Worm (Caenorhabditis elegans) whole organism, young adult: ENCODE results near the gene F41F3.8.

Experiments used
- B0261.1 ChIP-seq: sonication (generic microtip); optimal IDR thresholded peaks from 2 replicates; lab custom pipeline; 2016; ENCODE audit warnings: mild to moderate bottlenecking, missing genetic modification characterization, moderate library complexity, missing compliant biosample characterization
- D2030.7 ChIP-seq: fragments of 200-800 bp; sonication (Bioruptor generic); IDR thresholded peaks from 2 replicates; pipeline ENCODE4 v1.3.6; 2022; ENCODE audit warnings: missing genetic modification reagents, missing genetic modification characterization, missing compliant biosample characterization
- F10E7.11 ChIP-seq: sonication (generic microtip); optimal IDR thresholded peaks from 2 replicates; lab custom pipeline; 2017; ENCODE audit warnings: mild to moderate bottlenecking, missing genetic modification characterization, moderate library complexity, missing compliant biosample characterization
- F23B12.7 ChIP-seq: sonication (generic microtip); optimal IDR thresholded peaks from 2 replicates; lab custom pipeline; 2017; ENCODE audit warnings: missing genetic modification characterization, mild to moderate bottlenecking, missing compliant biosample characterization, antibody characterized with exemption, moderate library complexity; ENCODE audit not compliant: insufficient read depth
- F52B5.7 ChIP-seq: sonication (generic microtip); optimal IDR thresholded peaks from 2 replicates; lab custom pipeline; 2016; ENCODE audit warnings: mild to moderate bottlenecking, missing genetic modification characterization, missing compliant biosample characterization
- Y67H2A.10 ChIP-seq: fragments of 200-800 bp; sonication (Bioruptor generic); conservative IDR thresholded peaks from 2 replicates; pipeline ENCODE4 v1.3.6; 2022; ENCODE audit warnings: missing genetic modification reagents, missing genetic modification characterization, missing compliant biosample characterization
- Y95B8A.8 ChIP-seq: fragments of 200-800 bp; sonication (Bioruptor generic); IDR thresholded peaks from 2 replicates; pipeline ENCODE4 v1.3.6; 2022; ENCODE audit warnings: missing genetic modification reagents, missing genetic modification characterization, missing compliant biosample characterization
- attf-5 ChIP-seq: fragments of 200-800 bp; sonication (Bioruptor generic); optimal IDR thresholded peaks from 2 replicates; lab custom pipeline; 2018; ENCODE audit warnings: mild to moderate bottlenecking, missing genetic modification characterization, missing compliant biosample characterization
- cebp-1 ChIP-seq, 2 experiments: fragments of 200-800 bp in 1 of 2; sonication (Bioruptor generic) in 1 of 2; sonication (generic microtip) in 1 of 2; IDR thresholded peaks in 1 of 2; optimal IDR thresholded peaks in 1 of 2; 2 replicates each; pipeline versions ENCODE4 v1.3.6 to Lab custom; 2017 to 2022; ENCODE audit warnings: missing compliant biosample characterization in 2 of 2, missing genetic modification characterization in 2 of 2, mild to moderate bottlenecking in 1 of 2, missing genetic modification reagents in 1 of 2, moderate library complexity in 1 of 2
- ceh-100 ChIP-seq: fragments of 200-800 bp; sonication (Bioruptor generic); IDR thresholded peaks from 2 replicates; pipeline ENCODE4 v1.3.6; 2022; ENCODE audit warnings: missing genetic modification reagents, missing genetic modification characterization, missing compliant biosample characterization
- ceh-27 ChIP-seq: fragments of 200-800 bp; sonication (Bioruptor generic); optimal IDR thresholded peaks from 2 replicates; lab custom pipeline; 2018; ENCODE audit warnings: mild to moderate bottlenecking, missing genetic modification characterization, moderate library complexity, missing compliant biosample characterization
- ceh-79 ChIP-seq: sonication (generic microtip); optimal IDR thresholded peaks from 2 replicates; lab custom pipeline; 2017; ENCODE audit warnings: mild to moderate bottlenecking, missing genetic modification characterization, missing compliant biosample characterization
- chd-7 ChIP-seq: sonication (generic microtip); optimal IDR thresholded peaks from 2 replicates; lab custom pipeline; 2016; ENCODE audit warnings: mild to moderate bottlenecking, missing genetic modification characterization, moderate library complexity, missing compliant biosample characterization
- dpl-1 ChIP-seq: fragments of 150-350 bp; optimal IDR thresholded peaks from 2 replicates; lab custom pipeline; 2014; ENCODE audit warnings: missing biosample characterization, missing genetic modification reagents, missing genetic modification characterization
- egrh-3 ChIP-seq: fragments of 200-800 bp; sonication (Bioruptor generic); IDR thresholded peaks from 2 replicates; pipeline ENCODE4 v1.3.6; 2022; ENCODE audit warnings: missing genetic modification reagents, missing genetic modification characterization, missing compliant biosample characterization
- ets-4 ChIP-seq: fragments of 200-800 bp; sonication (Bioruptor generic); optimal IDR thresholded peaks from 2 replicates; lab custom pipeline; 2018; ENCODE audit warnings: mild to moderate bottlenecking, missing genetic modification characterization, missing compliant biosample characterization
- gei-17 ChIP-seq: fragments of 200-800 bp; sonication (Bioruptor generic); optimal IDR thresholded peaks from 2 replicates; lab custom pipeline; 2018; ENCODE audit warnings: mild to moderate bottlenecking, missing genetic modification characterization, missing compliant biosample characterization
- him-1 ChIP-seq: sonication (generic microtip); optimal IDR thresholded peaks from 2 replicates; lab custom pipeline; 2016; ENCODE audit warnings: missing genotype, missing genetic modification reagents, missing genetic modification characterization, missing compliant biosample characterization
- hmg-1.2 ChIP-seq: fragments of 200-800 bp; sonication (Bioruptor generic); IDR thresholded peaks from 2 replicates; pipeline ENCODE4 v1.3.6; 2022; ENCODE audit warnings: missing genetic modification reagents, missing genetic modification characterization, missing compliant biosample characterization
- hmg-20 ChIP-seq: fragments of 200-800 bp; sonication (Bioruptor generic); IDR thresholded peaks from 2 replicates; pipeline ENCODE4 v1.3.6; 2022; ENCODE audit warnings: missing genetic modification reagents, missing genetic modification characterization, missing compliant biosample characterization
- lir-1 ChIP-seq: fragments of 200-800 bp; sonication (Bioruptor generic); conservative IDR thresholded peaks from 2 replicates; pipeline ENCODE4 v1.3.6; 2022; ENCODE audit warnings: missing genetic modification reagents, missing genetic modification characterization, missing compliant biosample characterization
- madf-3 ChIP-seq: fragments of 200-800 bp; sonication (Bioruptor generic); IDR thresholded peaks from 2 replicates; pipeline ENCODE4 v1.3.6; 2022; ENCODE audit warnings: missing genetic modification reagents, missing genetic modification characterization, missing compliant biosample characterization
- madf-6 ChIP-seq: fragments of 200-800 bp; sonication (Bioruptor generic); IDR thresholded peaks from 2 replicates; pipeline ENCODE4 v1.3.6; 2022; ENCODE audit warnings: missing genetic modification reagents, missing genetic modification characterization, missing compliant biosample characterization
- mcd-1 ChIP-seq: fragments of 200-800 bp; sonication (Bioruptor generic); IDR thresholded peaks from 2 replicates; pipeline ENCODE4 v1.3.6; 2022; ENCODE audit warnings: missing genetic modification reagents, missing genetic modification characterization, missing compliant biosample characterization
- mel-28 ChIP-seq: sonication (generic microtip); optimal IDR thresholded peaks from 2 replicates; lab custom pipeline; 2016; ENCODE audit warnings: borderline replicate concordance, mild to moderate bottlenecking, missing genetic modification characterization, missing compliant biosample characterization
- mes-4 ChIP-seq: sonication (generic microtip); optimal IDR thresholded peaks from 2 replicates; lab custom pipeline; 2016; ENCODE audit warnings: missing genotype, missing genetic modification characterization, missing compliant biosample characterization
- nhr-27 ChIP-seq: fragments of 200-800 bp; sonication (Bioruptor generic); optimal IDR thresholded peaks from 2 replicates; lab custom pipeline; 2018; ENCODE audit warnings: mild to moderate bottlenecking, missing genetic modification characterization, moderate library complexity, missing compliant biosample characterization
- nhr-80 ChIP-seq: sonication (generic microtip); optimal IDR thresholded peaks from 2 replicates; lab custom pipeline; 2016; ENCODE audit warnings: missing genetic modification characterization, missing compliant biosample characterization
- pbrm-1 ChIP-seq: fragments of 200-800 bp; sonication (Bioruptor generic); IDR thresholded peaks from 2 replicates; pipeline ENCODE4 v1.3.6; 2022; ENCODE audit warnings: missing genetic modification reagents, missing genetic modification characterization, missing compliant biosample characterization
- rcor-1 ChIP-seq: fragments of 200-800 bp; sonication (Bioruptor generic); IDR thresholded peaks from 2 replicates; pipeline ENCODE4 v1.3.6; 2022; ENCODE audit warnings: missing genetic modification reagents, missing genetic modification characterization, missing compliant biosample characterization
- snpc-4 ChIP-seq, 5 experiments: fragments of 150-350 bp in 1 of 5; sonication (generic microtip) in 4 of 5; optimal IDR thresholded peaks; 2 replicates each; lab custom pipeline; 2014 to 2018; ENCODE audit warnings: missing genetic modification characterization in 5 of 5, missing biosample characterization in 3 of 5, antibody characterized with exemption in 2 of 5, mild to moderate bottlenecking in 2 of 5, missing compliant biosample characterization in 2 of 5, missing genotype in 2 of 5, moderate library complexity in 2 of 5, missing genetic modification reagents in 1 of 5
- tlf-1 ChIP-seq: fragments of 200-800 bp; sonication (Bioruptor generic); optimal IDR thresholded peaks from 2 replicates; lab custom pipeline; 2018; ENCODE audit warnings: mild to moderate bottlenecking, missing genetic modification characterization, missing compliant biosample characterization
- xnd-1 ChIP-seq: sonication (generic microtip); optimal IDR thresholded peaks from 2 replicates; lab custom pipeline; 2016; ENCODE audit warnings: missing genotype, missing genetic modification reagents, missing genetic modification characterization, missing compliant biosample characterization
- zfh-2 ChIP-seq: fragments of 200-800 bp; sonication (Bioruptor generic); conservative IDR thresholded peaks from 2 replicates; pipeline ENCODE4 v1.3.6; 2022; ENCODE audit warnings: missing genetic modification reagents, missing genetic modification characterization, missing compliant biosample characterization
- ztf-22 ChIP-seq: fragments of 200-800 bp; sonication (Bioruptor generic); optimal IDR thresholded peaks from 2 replicates; lab custom pipeline; 2018; ENCODE audit warnings: mild to moderate bottlenecking, missing genetic modification characterization, moderate library complexity, missing compliant biosample characterization
- ztf-25 ChIP-seq: fragments of 200-800 bp; sonication (Bioruptor generic); IDR thresholded peaks from 2 replicates; pipeline ENCODE4 v1.3.6; 2022; ENCODE audit warnings: missing genetic modification reagents, missing genetic modification characterization, missing compliant biosample characterization
- ztf-26 ChIP-seq: sonication (generic microtip); optimal IDR thresholded peaks from 2 replicates; lab custom pipeline; 2017; ENCODE audit warnings: missing genetic modification characterization, missing compliant biosample characterization
- ztf-3 ChIP-seq: fragments of 200-800 bp; sonication (Bioruptor generic); optimal IDR thresholded peaks from 2 replicates; lab custom pipeline; 2018; ENCODE audit warnings: mild to moderate bottlenecking, missing genetic modification characterization, missing compliant biosample characterization

Gene F41F3.8

ce11 chrV:4637153-4637552, 11.5 kb upstream of the F41F3.8 start (continued):
- TF ChIP-seq xnd-1 (tag; lab: Kevin White, UChicago), result peak; percentile 61
- TF ChIP-seq ceh-27 (GFP tag; lab: Kevin White, UChicago), result no peak
- no peak for TF ChIP-seq lir-1 (GFP tag; lab: Robert Waterston, UW)
- peak; percentile 49; the same call in 1 of the 2 replicates for TF ChIP-seq D2030.7 (GFP tag; lab: Robert Waterston, UW)
- no peak for TF ChIP-seq ceh-79 (tag; lab: Kevin White, UChicago)

DNA sequence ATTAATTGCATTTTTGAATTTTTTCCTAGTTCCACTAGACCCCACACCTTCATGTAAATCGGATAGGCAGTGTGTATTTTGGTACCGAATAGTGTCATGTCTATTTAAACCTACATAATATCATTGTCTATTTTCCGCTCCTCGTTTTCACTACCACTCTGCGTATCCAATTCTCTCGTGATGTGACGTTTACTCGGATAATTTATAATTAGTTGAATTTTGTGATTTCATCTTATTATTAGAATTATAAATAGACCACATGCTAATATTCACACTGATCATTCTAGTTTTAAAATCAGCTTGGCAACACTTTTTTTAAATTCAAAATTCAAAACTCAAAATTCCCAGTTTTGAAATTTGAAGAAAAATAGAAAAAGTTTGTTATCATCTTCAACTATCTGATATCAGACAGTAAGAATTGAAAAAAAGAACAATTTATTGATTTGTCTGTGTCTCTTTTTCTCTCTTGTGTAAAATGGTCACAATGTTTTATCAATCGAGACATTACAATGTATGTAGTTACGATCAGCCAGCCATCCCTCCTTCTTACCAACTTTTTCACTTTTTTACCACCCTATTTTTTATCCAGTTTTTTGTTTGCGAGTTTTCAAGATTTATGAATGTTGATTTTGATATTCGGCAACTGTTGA, 8.0 kb upstream of the F41F3.8 start:
- TF ChIP-seq pbrm-1 (GFP tag; lab: Robert Waterston, UW) (no peak), nhr-80 (tag; lab: Kevin White, UChicago) (peak; percentile 32)

- TF ChIP-seq hmg-1.2 (GFP tag; lab: Robert Waterston, UW) (no peak), ets-4 (GFP tag; lab: Kevin White, UChicago) (no peak), mes-4 (tag; lab: Kevin White, UChicago) (no peak), Y95B8A.8 (GFP tag; lab: Robert Waterston, UW) (no peak), Y67H2A.10 (GFP tag; lab: Robert Waterston, UW) (no peak), rcor-1 (GFP tag; lab: Robert Waterston, UW) (no peak)
These were observed 5.9 kb upstream of the F41F3.8 start, which contains the start of gene soc-1 for ce11 chrV:4642691-4643090. TSS of gene soc-1 (plus strand) at chrV:4642952.

DNA sequence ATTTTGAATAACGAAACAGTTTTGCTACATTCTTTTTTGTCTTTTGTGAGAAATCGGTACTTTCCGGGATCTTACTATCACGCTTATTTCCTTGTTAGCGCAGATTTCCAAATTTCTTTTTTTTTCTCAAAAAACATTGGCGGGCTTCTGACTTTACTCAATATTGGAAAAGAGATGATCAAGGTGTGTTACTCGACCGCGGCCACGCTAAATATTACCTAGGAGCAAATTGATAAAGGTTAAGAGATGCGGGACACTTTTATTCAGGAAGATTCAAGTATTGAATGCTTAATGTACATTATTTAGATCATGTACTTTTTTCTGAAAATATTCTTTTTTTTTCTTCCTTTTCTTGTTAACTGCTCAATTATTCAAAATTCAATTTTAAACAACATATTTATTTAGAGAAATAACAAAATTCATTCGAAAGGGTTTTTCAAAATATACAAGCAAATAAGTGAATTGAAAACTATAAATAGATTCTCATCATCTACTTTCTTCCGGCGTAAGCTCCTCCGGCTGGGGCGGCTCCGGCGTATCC, 1.3 kb upstream of the F41F3.8 start:
- TF ChIP-seq ztf-26 (tag; lab: Kevin White, UChicago) (no peak), F23B12.7 (tag; lab: Kevin White, UChicago) (no peak), madf-6 (GFP tag; lab: Robert Waterston, UW) (no peak), mcd-1 (GFP tag; lab: Robert Waterston, UW) (no peak)
- TF ChIP-seq, all 124 proteins: peak for 0

- no peak for TF ChIP-seq gei-17 (GFP tag; lab: Kevin White, UChicago)
- peak; percentile 4 for TF ChIP-seq ztf-22 (GFP tag; lab: Kevin White, UChicago)
- TF ChIP-seq him-1, result no peak
- no peak for TF ChIP-seq rcor-1 (GFP tag; lab: Robert Waterston, UW)
- TF ChIP-seq cebp-1 (GFP tag; IDR thresholded peaks at IDR 0.05; lab: Robert Waterston, UW), result no peak
- no peak for TF ChIP-seq cebp-1 (tag; optimal IDR thresholded peaks at IDR 0.05; lab: Kevin White, UChicago)
- peak; percentile 10 for TF ChIP-seq ceh-27 (GFP tag; lab: Kevin White, UChicago)
- TF ChIP-seq tlf-1 (GFP tag; lab: Kevin White, UChicago), result no peak
- peak; percentile 33 for TF ChIP-seq chd-7 (tag; lab: Kevin White, UChicago)
- TF ChIP-seq ztf-3 (GFP tag; lab: Kevin White, UChicago), result no peak
- peak; percentile 16 for TF ChIP-seq attf-5 (GFP tag; lab: Kevin White, UChicago)
- TF ChIP-seq nhr-80 (tag; lab: Kevin White, UChicago), result no peak
- TF ChIP-seq F52B5.7 (tag; lab: Kevin White, UChicago), result peak; percentile 65
- TF ChIP-seq F10E7.11 (tag; lab: Kevin White, UChicago), result no peak
- no peak for TF ChIP-seq dpl-1 (GFP tag; lab: Kevin White, UChicago)
- TF ChIP-seq madf-3 (GFP tag; lab: Robert Waterston, UW), result 0 out of 2 replicates have a peak, but pooled peaks have one; percentile 4
- TF ChIP-seq ztf-25 (GFP tag; lab: Robert Waterston, UW), result no peak
- no peak for TF ChIP-seq ceh-100 (GFP tag; lab: Robert Waterston, UW)
- TF ChIP-seq nhr-27 (tag; lab: Kevin White, UChicago), result no peak
- no peak for TF ChIP-seq mel-28
- no peak for TF ChIP-seq B0261.1 (tag; lab: Kevin White, UChicago)
- TF ChIP-seq snpc-4 (GFP tag; optimal IDR thresholded peaks at IDR 0.05; lab: Kevin White, UChicago), result no peak
- TF ChIP-seq snpc-4 (tag; optimal IDR thresholded peaks at IDR 0.05; lab: Kevin White, UChicago), result no peak
- no peak for TF ChIP-seq hmg-20 (GFP tag; lab: Robert Waterston, UW)
- peak; percentile 97 for TF ChIP-seq egrh-3 (GFP tag; lab: Robert Waterston, UW)
- TF ChIP-seq zfh-2, result peak; percentile 97
These were observed 770 bp upstream of the F41F3.8 start, which contains the start of gene F41F3.3 for ce11 chrV:4647857-4648256. TSS of gene F41F3.3 (minus strand) at chrV:4648239.
